Fruit fly (Drosophila melanogaster): ENCODE measurements around the gene Leash.

dm6 chr3R:10888633-10889519 is 3.5 kb downstream of the Leash start:
- TF ChIP-seq CG12768 (GFP tag; optimal IDR thresholded peaks at IDR 0.05) = peak; percentile 73
- peak; percentile 53 for TF ChIP-seq pad (GFP tag; optimal IDR thresholded peaks at IDR 0.05)
- TF ChIP-seq Crg-1 (GFP tag; optimal IDR thresholded peaks at IDR 0.05) = no peak
- no peak for TF ChIP-seq kay (GFP tag; ENCODE audit: borderline replicate concordance)
